Worm (Caenorhabditis elegans) whole organism, L4 larva: ENCODE measurements around the gene cest-9.2.

Experiments used
- F37D6.2 ChIP-seq: sonication (generic microtip); optimal IDR thresholded peaks from 2 replicates; lab custom pipeline; 2016; ENCODE audit warnings: mild to moderate bottlenecking, missing genetic modification characterization, missing compliant biosample characterization
- R02D3.7 ChIP-seq: fragments of 150-350 bp; sonication (generic microtip); optimal IDR thresholded peaks from 3 replicates; lab custom pipeline; 2014; ENCODE audit warnings: missing biosample characterization, missing genetic modification characterization
- aha-1 ChIP-seq: fragments of 150-350 bp; peaks from one replicate; lab custom pipeline; 2014; ENCODE audit warnings: missing biosample characterization, missing genetic modification characterization
- ama-1 ChIP-seq: fragments of 150-350 bp; optimal IDR thresholded peaks from 2 replicates; lab custom pipeline; 2014; ENCODE audit warnings: inconsistent platforms, mixed read lengths
- attf-4 ChIP-seq: sonication (generic microtip); optimal IDR thresholded peaks from 3 replicates; lab custom pipeline; 2017; ENCODE audit warnings: missing biosample characterization, missing genetic modification characterization
- ceh-20 ChIP-seq: fragments of 200-800 bp; sonication (Bioruptor generic); IDR thresholded peaks from 2 replicates; pipeline ENCODE4 v1.3.6; 2022; ENCODE audit warnings: missing genetic modification reagents, missing genetic modification characterization, missing compliant biosample characterization
- ceh-28 ChIP-seq: fragments of 150-350 bp; optimal IDR thresholded peaks from 2 replicates; lab custom pipeline; 2014; ENCODE audit warnings: missing biosample characterization, missing genetic modification reagents, missing genetic modification characterization
- ceh-62 ChIP-seq: sonication (generic microtip); optimal IDR thresholded peaks from 2 replicates; lab custom pipeline; 2017; ENCODE audit warnings: missing biosample characterization, missing genetic modification characterization
- daf-12 ChIP-seq: fragments of 150-350 bp; optimal IDR thresholded peaks from 2 replicates; lab custom pipeline; 2014; ENCODE audit warnings: missing biosample characterization, missing genetic modification reagents, missing genetic modification characterization
- daf-16 ChIP-seq, 3 experiments: sonication (generic microtip); optimal IDR thresholded peaks; 2 replicates each; lab custom pipeline; 2016 to 2017; ENCODE audit warnings: missing genetic modification characterization in 3 of 3, missing genetic modification reagents in 3 of 3, mild to moderate bottlenecking in 2 of 3, missing compliant biosample characterization in 2 of 3, missing biosample characterization in 1 of 3, moderate library complexity in 1 of 3
- daf-8 ChIP-seq: fragments of 200-800 bp; sonication (Bioruptor generic); IDR thresholded peaks from 2 replicates; pipeline ENCODE4 v1.3.6; 2022; ENCODE audit warnings: missing genetic modification characterization, missing compliant biosample characterization
- dmd-6 ChIP-seq: fragments of 200-800 bp; sonication (Bioruptor generic); IDR thresholded peaks from 2 replicates; pipeline ENCODE4 v1.3.6; 2022; ENCODE audit warnings: missing genetic modification reagents, missing genetic modification characterization, missing compliant biosample characterization
- dmd-9 ChIP-seq: fragments of 200-800 bp; sonication (Bioruptor generic); IDR thresholded peaks from 2 replicates; pipeline ENCODE4 v1.3.6; 2022; ENCODE audit warnings: missing genetic modification reagents, missing genetic modification characterization, missing compliant biosample characterization
- dve-1 ChIP-seq: sonication (generic microtip); optimal IDR thresholded peaks from 2 replicates; lab custom pipeline; 2017; ENCODE audit warnings: antibody characterized with exemption, mild to moderate bottlenecking, missing genetic modification characterization, missing compliant biosample characterization; ENCODE audit not compliant: insufficient read depth
- egl-27 ChIP-seq: sonication (generic microtip); optimal IDR thresholded peaks from 3 replicates; lab custom pipeline; 2017; ENCODE audit warnings: missing biosample characterization, missing genetic modification reagents, missing genetic modification characterization
- fkh-10 ChIP-seq: fragments of 150-350 bp; optimal IDR thresholded peaks from 2 replicates; lab custom pipeline; 2014; ENCODE audit warnings: missing biosample characterization, missing genetic modification reagents, missing genetic modification characterization
- hif-1 ChIP-seq, 2 experiments: sonication (generic microtip); optimal IDR thresholded peaks; 2 replicates each; lab custom pipeline; 2016 to 2017; ENCODE audit warnings: missing compliant biosample characterization in 2 of 2, missing genetic modification characterization in 2 of 2, missing genetic modification reagents in 2 of 2, missing genotype in 2 of 2, mild to moderate bottlenecking in 1 of 2
- hlh-11 ChIP-seq: fragments of 200-800 bp; sonication (Bioruptor generic); optimal IDR thresholded peaks from 2 replicates; lab custom pipeline; 2018; ENCODE audit warnings: mild to moderate bottlenecking, missing genetic modification characterization, missing compliant biosample characterization
- hlh-30 ChIP-seq: sonication (generic microtip); optimal IDR thresholded peaks from 2 replicates; lab custom pipeline; 2017; ENCODE audit warnings: antibody characterized with exemption, mild to moderate bottlenecking, missing genetic modification characterization, missing compliant biosample characterization; ENCODE audit not compliant: insufficient read depth
- hmg-1.1 ChIP-seq: fragments of 200-800 bp; sonication (Bioruptor generic); IDR thresholded peaks from 2 replicates; pipeline ENCODE4 v1.3.6; 2022; ENCODE audit warnings: missing genetic modification reagents, missing genetic modification characterization, missing compliant biosample characterization
- jun-1 ChIP-seq: fragments of 150-350 bp; optimal IDR thresholded peaks from 2 replicates; lab custom pipeline; 2014; ENCODE audit warnings: missing biosample characterization, missing genetic modification reagents, missing genetic modification characterization
- lin-29 ChIP-seq: fragments of 200-800 bp; sonication (Bioruptor generic); IDR thresholded peaks from 2 replicates; pipeline ENCODE4 v1.3.6; 2022; ENCODE audit warnings: missing genetic modification reagents, missing genetic modification characterization, missing compliant biosample characterization
- lin-38 ChIP-seq: fragments of 200-800 bp; sonication (Bioruptor generic); IDR thresholded peaks from 2 replicates; pipeline ENCODE4 v1.3.6; 2022; ENCODE audit warnings: missing genetic modification reagents, missing genetic modification characterization, missing compliant biosample characterization
- madf-5 ChIP-seq, 2 experiments: fragments of 200-800 bp; sonication (Bioruptor generic); IDR thresholded peaks; 2 replicates each; pipeline ENCODE4 v1.3.6; 2022; ENCODE audit warnings: missing compliant biosample characterization in 2 of 2, missing genetic modification characterization in 2 of 2
- madf-9 ChIP-seq: fragments of 200-800 bp; sonication (Bioruptor generic); conservative IDR thresholded peaks from 2 replicates; pipeline ENCODE4 v1.3.6; 2022; ENCODE audit warnings: missing genetic modification reagents, missing genetic modification characterization, missing compliant biosample characterization
- mdl-1 ChIP-seq, 2 experiments: fragments of 150-350 bp in 1 of 2; sonication (generic microtip) in 1 of 2; optimal IDR thresholded peaks; 2 replicates each; lab custom pipeline; 2014 to 2017; ENCODE audit warnings: missing biosample characterization in 2 of 2, missing genetic modification characterization in 2 of 2
- nhr-10 ChIP-seq: fragments of 150-350 bp; optimal IDR thresholded peaks from 2 replicates; lab custom pipeline; 2014; ENCODE audit warnings: missing biosample characterization, missing genetic modification characterization
- nhr-11 ChIP-seq: fragments of 150-350 bp; optimal IDR thresholded peaks from 2 replicates; lab custom pipeline; 2014; ENCODE audit warnings: missing biosample characterization, missing genetic modification characterization
- nhr-111 ChIP-seq: fragments of 200-800 bp; sonication (Bioruptor generic); optimal IDR thresholded peaks from 2 replicates; lab custom pipeline; 2018; ENCODE audit warnings: mild to moderate bottlenecking, missing genetic modification characterization, missing compliant biosample characterization
- nhr-25 ChIP-seq: sonication (generic microtip); optimal IDR thresholded peaks from 2 replicates; lab custom pipeline; 2017; ENCODE audit warnings: missing genetic modification characterization, mild to moderate bottlenecking, missing compliant biosample characterization, antibody characterized with exemption, moderate library complexity, borderline replicate concordance; ENCODE audit not compliant: insufficient read depth
- nhr-28 ChIP-seq: fragments of 150-350 bp; optimal IDR thresholded peaks from 2 replicates; lab custom pipeline; 2014; ENCODE audit warnings: missing biosample characterization, missing genetic modification characterization
- nhr-42 ChIP-seq: fragments of 200-800 bp; sonication (Bioruptor generic); IDR thresholded peaks from 2 replicates; pipeline ENCODE4 v1.3.6; 2022; ENCODE audit warnings: missing genetic modification characterization, missing compliant biosample characterization
- nhr-6 ChIP-seq: fragments of 150-350 bp; optimal IDR thresholded peaks from 2 replicates; lab custom pipeline; 2014; ENCODE audit warnings: missing biosample characterization, missing genetic modification characterization
- nhr-77 ChIP-seq: fragments of 150-350 bp; optimal IDR thresholded peaks from 2 replicates; lab custom pipeline; 2014; ENCODE audit warnings: missing biosample characterization, missing genetic modification characterization
- pqm-1 ChIP-seq: sonication (generic microtip); optimal IDR thresholded peaks from 2 replicates; lab custom pipeline; 2017; ENCODE audit warnings: missing biosample characterization, missing genetic modification characterization
- saeg-2 ChIP-seq: fragments of 200-800 bp; sonication (Bioruptor generic); IDR thresholded peaks from 2 replicates; pipeline ENCODE4 v1.3.6; 2022; ENCODE audit warnings: missing genetic modification reagents, missing genetic modification characterization, missing compliant biosample characterization
- skn-1 ChIP-seq: fragments of 150-350 bp; optimal IDR thresholded peaks from 2 replicates; lab custom pipeline; 2014; ENCODE audit warnings: missing biosample characterization, missing genetic modification characterization
- tag-97 ChIP-seq: fragments of 200-800 bp; sonication (Bioruptor generic); IDR thresholded peaks from 2 replicates; pipeline ENCODE4 v1.3.6; 2022; ENCODE audit warnings: missing genetic modification characterization, missing compliant biosample characterization
- unc-130 ChIP-seq: sonication (generic microtip); optimal IDR thresholded peaks from 2 replicates; lab custom pipeline; 2016; ENCODE audit warnings: missing genetic modification reagents, missing genetic modification characterization, missing compliant biosample characterization
- unc-39 ChIP-seq: sonication (generic microtip); optimal IDR thresholded peaks from 2 replicates; lab custom pipeline; 2017; ENCODE audit warnings: missing biosample characterization, missing genetic modification characterization
- unc-62 ChIP-seq, 3 experiments: fragments of 150-350 bp in 1 of 3; sonication (generic microtip); optimal IDR thresholded peaks in 2 of 3; peaks in 1 of 3; 1 replicate in 1 of 3; 2 replicates in 2 of 3; lab custom pipeline; 2014 to 2017; ENCODE audit warnings: missing biosample characterization in 3 of 3, missing genetic modification characterization in 3 of 3, missing genetic modification reagents in 3 of 3, missing genotype in 1 of 3
- vab-7 ChIP-seq: fragments of 200-800 bp; sonication (Bioruptor generic); IDR thresholded peaks from 2 replicates; pipeline ENCODE4 v1.3.6; 2022; ENCODE audit warnings: missing genetic modification reagents, missing genetic modification characterization, missing compliant biosample characterization
- zag-1 ChIP-seq: fragments of 150-350 bp; optimal IDR thresholded peaks from 2 replicates; lab custom pipeline; 2014; ENCODE audit warnings: missing biosample characterization, missing genetic modification characterization
- zfp-2 ChIP-seq: sonication (generic microtip); optimal IDR thresholded peaks from 2 replicates; lab custom pipeline; 2016; ENCODE audit warnings: mild to moderate bottlenecking, missing genetic modification characterization, missing compliant biosample characterization
- zip-11 ChIP-seq: fragments of 200-800 bp; sonication (Bioruptor generic); IDR thresholded peaks from 2 replicates; pipeline ENCODE4 v1.3.6; 2022; ENCODE audit warnings: missing genetic modification characterization, missing compliant biosample characterization
- zip-2 ChIP-seq: fragments of 150-350 bp; optimal IDR thresholded peaks from 2 replicates; lab custom pipeline; 2014; ENCODE audit warnings: missing biosample characterization, missing genetic modification characterization
- ztf-7 ChIP-seq: fragments of 150-350 bp; optimal IDR thresholded peaks from 2 replicates; lab custom pipeline; 2014; ENCODE audit warnings: missing biosample characterization, missing genetic modification characterization

The cest-9.2 gene

DNA sequence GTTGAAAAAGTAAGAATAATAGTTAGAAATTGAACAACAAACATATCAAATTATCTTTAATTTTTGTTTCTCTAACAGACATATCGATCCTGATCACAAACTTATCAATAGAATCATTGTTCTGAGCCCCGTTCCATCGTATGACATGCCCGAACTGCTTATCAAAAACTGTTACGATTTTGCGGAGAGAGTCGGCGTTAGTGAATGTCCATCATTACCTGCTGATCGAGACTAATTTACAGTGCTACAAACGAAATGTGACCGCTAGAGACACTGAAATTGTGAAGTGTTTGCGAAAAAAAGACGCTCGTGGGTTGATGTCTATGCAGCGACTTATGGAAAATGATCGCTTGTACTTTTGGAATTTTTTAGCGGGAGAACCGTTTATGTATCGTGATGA lies 21.0 kb downstream of the cest-9.2 start:
- peak; percentile 49 for TF ChIP-seq nhr-77
- TF ChIP-seq unc-39 (tag; lab: Kevin White, UChicago), result no peak
- peak; percentile 42 for TF ChIP-seq hlh-11 (tag; lab: Kevin White, UChicago)
- TF ChIP-seq dmd-6, result peak; percentile 69
- peak; percentile 47 for TF ChIP-seq hlh-30 (tag; lab: Kevin White, UChicago)
- no peak for TF ChIP-seq lin-38 (GFP tag; lab: Robert Waterston, UW)
- peak; percentile 67 for TF ChIP-seq nhr-28 (tag; lab: Kevin White, UChicago)
- no peak for TF ChIP-seq daf-16 (GFP tag; optimal IDR thresholded peaks at IDR 0.05; lab: Kevin White, UChicago)
- TF ChIP-seq daf-16 (tag; optimal IDR thresholded peaks at IDR 0.05; lab: Kevin White, UChicago), result peak; percentile 57
- no peak for TF ChIP-seq nhr-25 (tag; lab: Kevin White, UChicago)
- TF ChIP-seq dve-1 (tag; lab: Kevin White, UChicago), result peak; percentile 54
- no peak for TF ChIP-seq dmd-9 (GFP tag; lab: Robert Waterston, UW)

DNA sequence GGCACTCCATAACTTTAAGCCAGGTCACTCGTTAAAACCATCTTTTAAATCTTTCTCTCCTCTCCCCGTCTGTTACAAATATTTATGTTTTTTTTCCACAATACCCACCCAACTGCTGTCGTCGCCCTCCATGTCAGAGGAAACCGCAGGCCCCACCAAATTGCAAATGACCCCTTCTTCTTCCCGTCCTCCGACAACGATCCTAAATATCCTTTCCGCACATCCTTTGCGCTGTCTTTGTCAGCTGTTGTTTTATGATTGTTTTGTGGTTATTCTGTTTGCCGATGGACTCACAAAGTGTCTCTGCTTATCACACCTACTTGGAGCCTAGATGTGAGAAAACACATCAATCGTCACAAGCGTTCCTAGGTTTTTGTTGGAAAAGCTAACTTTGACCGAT lies 26.2 kb downstream of the cest-9.2 start:
- TF ChIP-seq zip-2 (tag; lab: Kevin White, UChicago) (no peak), saeg-2 (GFP tag; lab: Robert Waterston, UW) (no peak), daf-16 (GFP tag; optimal IDR thresholded peaks at IDR 0.05; lab: Kevin White, UChicago) (peak in 1 of 2 experiments; percentile 53), daf-16 (tag; optimal IDR thresholded peaks at IDR 0.05; lab: Kevin White, UChicago) (no peak), unc-62 (GFP tag; optimal IDR thresholded peaks at IDR 0.05 in 1 of 2; lab: Kevin White, UChicago) (peak in 1 of 2 experiments; percentile 49), unc-62 (tag; optimal IDR thresholded peaks at IDR 0.05; lab: Kevin White, UChicago) (no peak), madf-5 (GFP tag; IDR thresholded peaks at IDR 0.05; lab: Robert Waterston, UW) (no peak), nhr-6 (no peak), daf-8 (GFP tag; lab: Robert Waterston, UW) (no peak), attf-4 (tag; lab: Kevin White, UChicago) (no peak), tag-97 (GFP tag; lab: Robert Waterston, UW) (no peak), nhr-10 (tag; lab: Kevin White, UChicago) (no peak)

ce11 chrX:12252189-12252588 lies 30.3 kb downstream of the cest-9.2 start:
- TF ChIP-seq madf-9 (GFP tag; lab: Robert Waterston, UW) (no peak), zfp-2 (no peak), mdl-1 (tag; optimal IDR thresholded peaks at IDR 0.05; lab: Kevin White, UChicago) (no peak), ztf-7 (no peak), egl-27 (tag; lab: Kevin White, UChicago) (no peak), jun-1 (tag; lab: Kevin White, UChicago) (no peak), skn-1 (no peak), nhr-111 (GFP tag; lab: Kevin White, UChicago) (no peak), hif-1 (tag; optimal IDR thresholded peaks at IDR 0.05; lab: Kevin White, UChicago) (no peak), unc-39 (tag; lab: Kevin White, UChicago) (no peak), dmd-6 (no peak), lin-29 (no peak), pqm-1 (tag; lab: Kevin White, UChicago) (no peak), R02D3.7 (tag; lab: Kevin White, UChicago) (no peak), F37D6.2 (tag; lab: Kevin White, UChicago) (no peak)

DNA sequence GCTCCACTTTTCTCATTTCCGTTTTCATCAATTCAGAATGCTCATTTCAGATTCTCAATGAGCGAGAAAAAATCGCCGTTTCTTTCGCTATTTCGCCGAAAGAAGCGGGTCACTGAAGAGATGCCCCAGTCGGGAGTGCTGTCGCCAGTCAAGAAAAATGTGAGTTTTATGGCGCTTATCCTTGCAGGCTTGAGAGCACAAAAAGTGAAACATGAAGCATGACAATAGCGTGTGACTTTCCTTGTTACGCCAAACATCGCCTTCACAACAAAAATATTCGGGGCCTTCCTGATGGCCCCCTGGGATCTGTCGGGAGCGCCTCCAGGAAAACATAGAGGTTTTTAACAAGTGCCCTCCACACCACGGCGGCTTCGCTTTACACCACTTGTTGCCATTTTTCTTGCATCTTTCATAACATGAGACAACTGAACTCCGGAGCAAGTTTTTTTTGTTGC lies 34.7 kb downstream of the cest-9.2 start, which contains the start of gene E01G6.2:
TSS of gene E01G6.2 (plus strand) at position 51 of the 455 bp plus-strand sequence.
- TF ChIP-seq daf-12 (tag; lab: Kevin White, UChicago) (no peak), hlh-30 (tag; lab: Kevin White, UChicago) (peak; percentile 56), nhr-11 (tag; lab: Kevin White, UChicago) (no peak), vab-7 (GFP tag; lab: Robert Waterston, UW) (no peak), ama-1 (lab: Kevin White, UChicago) (no peak), zag-1 (tag; lab: Kevin White, UChicago) (no peak), attf-4 (tag; lab: Kevin White, UChicago) (no peak), fkh-10 (no peak), unc-130 (GFP tag; lab: Kevin White, UChicago) (no peak), ceh-20 (0 out of 2 replicates have a peak, but pooled peaks have one; percentile 29), ceh-62 (tag; lab: Kevin White, UChicago) (no peak), nhr-42 (GFP tag; lab: Robert Waterston, UW) (no peak), aha-1 (tag; lab: Kevin White, UChicago) (peak; percentile 94), zip-2 (tag; lab: Kevin White, UChicago) (no peak), zip-11 (GFP tag; lab: Robert Waterston, UW) (no peak), ceh-28 (tag; lab: Kevin White, UChicago) (no peak), hmg-1.1 (GFP tag; lab: Robert Waterston, UW) (0 out of 2 replicates have a peak, but pooled peaks have one; percentile 31)
